Fruit fly (Drosophila melanogaster) S2 (cell line): ENCODE data around the gene CG15160.

Experiments used
- CG8478 ChIP-seq: fragments of >200 bp; optimal IDR thresholded peaks from 2 replicates; lab custom pipeline; 2018
- CTCF ChIP-seq, 2 experiments: fragments of >200 bp; optimal IDR thresholded peaks; 2 replicates each; lab custom pipeline; 2018

dm6 chr2L:18638945-18639344, 48.3 kb downstream of the CG15160 start:
- no peak for TF ChIP-seq CG8478 (lab: Kevin White, UChicago)
- TF ChIP-seq CTCF (optimal IDR thresholded peaks at IDR 0.05; lab: Kevin White, UChicago): no peak
